Worm (Caenorhabditis elegans) whole organism, L2 larva: ENCODE data around the gene sri-40.

Experiments
- F13H6.1 ChIP-seq: sonication (generic microtip); optimal IDR thresholded peaks from 2 replicates; lab custom pipeline; 2016; ENCODE audit warnings: missing genetic modification characterization, missing compliant biosample characterization
- blmp-1 ChIP-seq: sonication (generic microtip); optimal IDR thresholded peaks from 2 replicates; lab custom pipeline; 2017; ENCODE audit warnings: missing genetic modification characterization, mild to moderate bottlenecking, missing compliant biosample characterization, antibody characterized with exemption, moderate library complexity; ENCODE audit not compliant: insufficient read depth
- egl-27 ChIP-seq: sonication (generic microtip); optimal IDR thresholded peaks from 3 replicates; lab custom pipeline; 2017; ENCODE audit warnings: missing biosample characterization, missing genetic modification reagents, missing genetic modification characterization
- elt-3 ChIP-seq: sonication (generic microtip); optimal IDR thresholded peaks from 2 replicates; lab custom pipeline; 2017; ENCODE audit warnings: missing biosample characterization, missing genetic modification characterization
- sma-3 ChIP-seq: sonication (generic microtip); optimal IDR thresholded peaks from 2 replicates; lab custom pipeline; 2016; ENCODE audit warnings: missing genetic modification reagents, missing genetic modification characterization, missing compliant biosample characterization

DNA sequence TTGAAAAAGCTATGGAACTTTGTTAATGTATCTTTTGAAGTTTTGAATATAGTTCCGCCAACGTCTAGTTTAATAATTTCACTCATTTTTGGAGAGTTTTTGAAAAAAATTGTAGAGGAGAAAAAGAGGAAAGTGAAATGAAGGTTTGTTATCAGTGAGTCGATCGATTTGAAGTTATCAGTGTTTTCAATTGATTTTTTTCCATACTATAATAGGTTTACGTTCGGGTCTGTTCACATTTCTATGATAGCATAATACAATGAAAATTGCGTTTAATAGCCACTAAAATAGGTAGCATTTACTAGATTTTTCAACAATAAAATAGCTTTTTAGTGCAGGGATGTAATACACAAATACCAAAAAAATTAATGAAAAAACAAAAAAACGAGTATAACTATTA, 47.4 kb downstream of the sri-40 start, which contains the start of gene ZC239.16:
- TF ChIP-seq egl-27 (tag; lab: Kevin White, UChicago): no peak
- no peak for TF ChIP-seq F13H6.1 (tag; lab: Kevin White, UChicago)
- TF ChIP-seq elt-3 (tag; lab: Kevin White, UChicago): no peak
- TF ChIP-seq blmp-1: no peak
- TF ChIP-seq sma-3: no peak
